Worm (Caenorhabditis elegans) whole organism, L2 larva: Measurements from ENCODE around the gene clec-180.

ENCODE experiments used
- ZK546.5 ChIP-seq: sonication (generic microtip); optimal IDR thresholded peaks from 2 replicates; lab custom pipeline; 2017; ENCODE audit warnings: missing biosample characterization, missing genetic modification characterization
- alr-1 ChIP-seq: fragments of 150-350 bp; optimal IDR thresholded peaks from 2 replicates; lab custom pipeline; 2014; ENCODE audit warnings: missing biosample characterization, missing genetic modification characterization
- aly-2 ChIP-seq: fragments of 150-350 bp; optimal IDR thresholded peaks from 2 replicates; lab custom pipeline; 2014; ENCODE audit warnings: missing biosample characterization, missing genetic modification characterization
- blmp-1 ChIP-seq: sonication (generic microtip); optimal IDR thresholded peaks from 2 replicates; lab custom pipeline; 2017; ENCODE audit warnings: missing genetic modification characterization, mild to moderate bottlenecking, missing compliant biosample characterization, antibody characterized with exemption, moderate library complexity; ENCODE audit not compliant: insufficient read depth
- ceh-16 ChIP-seq: fragments of 150-350 bp; optimal IDR thresholded peaks from 2 replicates; lab custom pipeline; 2014; ENCODE audit warnings: missing biosample characterization, missing genetic modification characterization
- mdl-1 ChIP-seq, 2 experiments: fragments of 150-350 bp in 1 of 2; sonication (generic microtip) in 1 of 2; optimal IDR thresholded peaks; 2 replicates each; lab custom pipeline; 2017; ENCODE audit warnings: missing biosample characterization in 2 of 2, missing genetic modification characterization in 2 of 2
- nhr-25 ChIP-seq: fragments of 150-350 bp; sonication (generic microtip); optimal IDR thresholded peaks from 3 replicates; lab custom pipeline; 2014; ENCODE audit warnings: missing biosample characterization, missing genetic modification characterization
- ztf-4 ChIP-seq: fragments of 150-350 bp; optimal IDR thresholded peaks from 2 replicates; lab custom pipeline; 2014; ENCODE audit warnings: missing biosample characterization, missing genetic modification characterization

- TF ChIP-seq ceh-16 (no peak), nhr-25 (no peak), alr-1 (tag; lab: Kevin White, UChicago) (no peak), ZK546.5 (no peak), ztf-4 (tag; lab: Kevin White, UChicago) (no peak), blmp-1 (tag; lab: Kevin White, UChicago) (no peak), mdl-1 (tag; optimal IDR thresholded peaks at IDR 0.05; lab: Kevin White, UChicago) (no peak), aly-2 (tag; lab: Kevin White, UChicago) (no peak)
These were observed 38.2 kb upstream of the clec-180 start for ce11 chrIV:7530226-7531070.
